Fruit fly (Drosophila melanogaster): ENCODE results near the gene Antdh.

The Antdh gene

DNA sequence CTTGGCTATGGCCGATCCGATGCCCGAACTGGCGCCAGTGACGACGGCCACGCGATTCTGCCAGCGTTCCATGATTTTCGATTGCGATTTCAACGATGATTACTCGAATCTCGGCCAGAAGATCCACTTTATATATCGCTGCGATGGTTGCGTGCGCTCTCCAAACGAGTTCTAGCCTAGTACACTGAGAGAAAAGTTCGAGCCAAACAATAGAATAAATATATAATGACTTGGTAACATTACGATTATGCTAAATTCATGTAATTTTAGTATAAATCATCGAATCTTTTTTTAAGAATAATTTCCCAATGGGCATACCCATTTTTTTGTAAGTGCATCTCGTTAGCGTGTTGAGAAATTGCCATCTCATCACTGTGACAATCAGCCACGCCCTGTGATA, at the start of gene Antdh:
Antdh (minus strand) TSS at position 101 of the 400 bp plus-strand sequence.
- TF ChIP-seq usp (GFP tag; optimal IDR thresholded peaks at IDR 0.05) (no peak), Dll (optimal IDR thresholded peaks at IDR 0.05) (no peak), pan (optimal IDR thresholded peaks at IDR 0.05) (no peak), psq (optimal IDR thresholded peaks at IDR 0.05) (no peak), EcR (GFP tag; optimal IDR thresholded peaks at IDR 0.05) (no peak), CG8478 (optimal IDR thresholded peaks at IDR 0.05) (no peak)

DNA sequence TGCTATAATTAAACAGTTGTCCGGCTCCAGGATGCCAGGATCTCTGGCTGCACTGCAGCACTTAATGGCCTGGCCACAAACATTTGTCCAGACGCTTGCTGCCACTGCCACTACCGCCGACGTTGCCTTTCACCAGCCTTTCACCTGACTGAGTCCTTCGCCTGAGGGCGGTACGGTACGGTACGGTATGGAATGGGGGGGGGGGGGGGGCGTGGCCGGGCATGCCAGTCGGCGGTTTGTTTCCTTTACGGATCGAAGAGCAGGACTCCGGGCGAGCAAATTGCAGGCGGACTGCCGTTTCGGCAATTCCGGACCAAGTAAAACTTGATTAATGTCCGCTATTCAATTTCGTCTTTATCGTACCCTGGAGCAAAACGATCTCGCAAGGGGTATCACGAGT, 34.2 kb upstream of the Antdh start:
- TF ChIP-seq usp (GFP tag; optimal IDR thresholded peaks at IDR 0.05) (no peak), EcR (GFP tag; optimal IDR thresholded peaks at IDR 0.05) (no peak), CG8478 (optimal IDR thresholded peaks at IDR 0.05) (no peak), Dll (optimal IDR thresholded peaks at IDR 0.05) (no peak), psq (optimal IDR thresholded peaks at IDR 0.05) (no peak), pan (optimal IDR thresholded peaks at IDR 0.05) (no peak)

DNA sequence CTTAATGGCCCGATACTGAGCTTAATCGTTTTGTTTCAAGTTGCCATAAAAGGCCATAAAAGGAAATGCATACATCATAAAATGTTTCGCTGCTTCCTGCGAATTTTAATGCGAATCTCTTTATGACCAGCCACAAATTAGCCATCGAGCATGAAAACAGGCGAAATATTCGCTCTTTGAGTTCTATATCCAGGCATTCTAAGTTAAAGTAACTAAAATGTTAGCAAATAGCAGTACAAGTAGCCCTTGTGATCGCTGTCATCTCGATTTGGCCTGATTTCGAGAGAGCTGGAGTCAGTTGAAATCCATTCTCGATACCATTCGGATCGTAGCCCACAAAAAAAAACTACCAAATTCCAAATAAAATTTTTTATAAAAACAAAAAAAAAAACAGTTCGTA, 33.1 kb upstream of the Antdh start, which contains the start of gene CG11106:
CG11106 (plus strand) TSS at position 301 of the 400 bp plus-strand sequence.
- no peak for TF ChIP-seq psq (optimal IDR thresholded peaks at IDR 0.05)
- no peak for TF ChIP-seq EcR (GFP tag; optimal IDR thresholded peaks at IDR 0.05)
- TF ChIP-seq usp (GFP tag; optimal IDR thresholded peaks at IDR 0.05): no peak
- TF ChIP-seq CG8478 (optimal IDR thresholded peaks at IDR 0.05): no peak
- TF ChIP-seq pan (optimal IDR thresholded peaks at IDR 0.05): no peak
- no peak for TF ChIP-seq Dll (optimal IDR thresholded peaks at IDR 0.05)

DNA sequence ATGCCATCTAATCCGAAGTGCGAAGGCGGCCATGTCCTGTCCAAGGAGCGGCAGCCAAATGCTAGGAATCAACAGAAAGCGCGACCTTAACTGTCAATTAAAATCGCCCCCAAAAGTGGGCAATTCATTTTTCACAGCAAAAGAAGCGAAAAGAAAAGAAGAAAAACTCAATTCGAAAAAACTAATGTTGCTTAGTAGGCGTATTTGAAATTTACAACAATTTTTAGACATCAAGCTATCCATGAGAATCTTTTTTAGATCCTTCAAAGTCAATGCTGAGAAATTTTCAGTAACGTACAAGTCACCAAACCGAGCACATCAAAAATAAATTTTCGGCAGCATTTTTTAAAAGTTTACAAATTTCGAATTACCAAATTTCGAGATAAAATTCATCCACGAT, 13.8 kb upstream of the Antdh start, which contains the start of gene CG15200:
CG15200 (plus strand) TSS at position 301 of the 400 bp plus-strand sequence.
- TF ChIP-seq pan (optimal IDR thresholded peaks at IDR 0.05) (no peak), psq (optimal IDR thresholded peaks at IDR 0.05) (no peak), usp (GFP tag; optimal IDR thresholded peaks at IDR 0.05) (no peak), Dll (optimal IDR thresholded peaks at IDR 0.05) (no peak), EcR (GFP tag; optimal IDR thresholded peaks at IDR 0.05) (no peak), CG8478 (optimal IDR thresholded peaks at IDR 0.05) (no peak)

dm6 chrX:11176073-11176472, 7.2 kb upstream of the Antdh start:
- no peak for TF ChIP-seq Dll (optimal IDR thresholded peaks at IDR 0.05)
- no peak for TF ChIP-seq psq (optimal IDR thresholded peaks at IDR 0.05)
- TF ChIP-seq pan (optimal IDR thresholded peaks at IDR 0.05): no peak
- TF ChIP-seq usp (GFP tag; optimal IDR thresholded peaks at IDR 0.05): no peak
- no peak for TF ChIP-seq EcR (GFP tag; optimal IDR thresholded peaks at IDR 0.05)
- no peak for TF ChIP-seq CG8478 (optimal IDR thresholded peaks at IDR 0.05)

DNA sequence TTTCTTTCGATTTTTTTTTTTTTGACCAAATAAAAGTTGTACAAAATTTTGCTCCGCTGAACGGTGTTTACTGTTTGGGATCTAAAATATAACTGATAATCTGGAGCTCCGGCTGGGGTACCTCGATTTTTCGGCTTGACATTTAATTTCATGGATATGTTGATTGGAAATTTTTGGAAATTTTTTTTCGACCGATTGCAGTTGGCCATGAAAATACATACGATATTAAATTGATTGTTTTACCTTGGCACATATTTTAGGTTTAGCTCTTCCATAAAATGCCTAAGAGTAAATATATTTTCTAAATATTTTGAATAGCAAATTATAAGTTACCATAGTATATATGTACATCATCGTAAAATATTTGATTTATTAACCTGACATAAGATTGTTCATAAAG, 1.7 kb upstream of the Antdh start, which contains the start of gene CG1394:
CG1394 (minus strand) TSS at position 101 of the 400 bp plus-strand sequence.
- TF ChIP-seq pan (optimal IDR thresholded peaks at IDR 0.05) (no peak), psq (optimal IDR thresholded peaks at IDR 0.05) (no peak), EcR (GFP tag; optimal IDR thresholded peaks at IDR 0.05) (no peak), Dll (optimal IDR thresholded peaks at IDR 0.05) (no peak), usp (GFP tag; optimal IDR thresholded peaks at IDR 0.05) (no peak), CG8478 (optimal IDR thresholded peaks at IDR 0.05) (no peak)

DNA sequence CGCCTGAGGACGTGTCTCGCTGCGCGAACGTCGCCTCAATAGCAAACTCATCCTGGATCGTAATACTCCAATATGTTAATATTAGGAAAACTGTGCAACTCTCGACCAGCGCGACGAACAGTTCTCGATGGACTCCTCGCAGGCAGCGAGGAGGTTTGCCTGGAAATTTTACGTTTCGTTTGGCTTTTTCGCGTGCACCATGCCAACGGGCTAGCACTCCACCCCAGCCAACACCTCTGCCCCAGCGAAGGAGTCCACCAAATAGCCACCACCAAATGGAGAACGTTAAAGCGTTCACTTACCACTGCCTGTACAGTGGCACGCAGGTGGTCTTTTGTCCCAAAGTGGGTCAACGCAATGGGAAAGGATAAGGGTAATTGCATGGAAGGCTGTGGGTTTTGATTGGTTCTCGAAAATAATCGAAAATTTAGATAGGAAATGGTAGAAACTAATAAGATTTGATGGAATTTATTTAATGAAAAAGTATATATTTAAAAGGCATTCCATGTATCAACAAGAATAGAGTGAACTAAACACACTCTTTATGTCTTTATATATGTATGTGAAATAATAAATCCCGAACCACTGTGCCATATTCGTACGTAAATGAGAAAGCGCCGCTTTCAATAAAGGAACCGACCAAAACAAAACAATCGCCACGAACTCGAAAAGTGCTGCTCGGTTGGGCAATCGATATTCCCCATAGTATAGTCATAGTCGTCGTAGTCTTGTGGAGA, 9.0 kb downstream of the Antdh start, which contains the start of gene CG32668:
CG32668 (minus strand) TSS at position 51 of the 737 bp plus-strand sequence.
- TF ChIP-seq EcR (GFP tag; optimal IDR thresholded peaks at IDR 0.05): no peak
- no peak for TF ChIP-seq psq (optimal IDR thresholded peaks at IDR 0.05)
- TF ChIP-seq usp (GFP tag; optimal IDR thresholded peaks at IDR 0.05): no peak
- no peak for TF ChIP-seq CG8478 (optimal IDR thresholded peaks at IDR 0.05)
- TF ChIP-seq Dll (optimal IDR thresholded peaks at IDR 0.05): no peak
- TF ChIP-seq pan (optimal IDR thresholded peaks at IDR 0.05): no peak

DNA sequence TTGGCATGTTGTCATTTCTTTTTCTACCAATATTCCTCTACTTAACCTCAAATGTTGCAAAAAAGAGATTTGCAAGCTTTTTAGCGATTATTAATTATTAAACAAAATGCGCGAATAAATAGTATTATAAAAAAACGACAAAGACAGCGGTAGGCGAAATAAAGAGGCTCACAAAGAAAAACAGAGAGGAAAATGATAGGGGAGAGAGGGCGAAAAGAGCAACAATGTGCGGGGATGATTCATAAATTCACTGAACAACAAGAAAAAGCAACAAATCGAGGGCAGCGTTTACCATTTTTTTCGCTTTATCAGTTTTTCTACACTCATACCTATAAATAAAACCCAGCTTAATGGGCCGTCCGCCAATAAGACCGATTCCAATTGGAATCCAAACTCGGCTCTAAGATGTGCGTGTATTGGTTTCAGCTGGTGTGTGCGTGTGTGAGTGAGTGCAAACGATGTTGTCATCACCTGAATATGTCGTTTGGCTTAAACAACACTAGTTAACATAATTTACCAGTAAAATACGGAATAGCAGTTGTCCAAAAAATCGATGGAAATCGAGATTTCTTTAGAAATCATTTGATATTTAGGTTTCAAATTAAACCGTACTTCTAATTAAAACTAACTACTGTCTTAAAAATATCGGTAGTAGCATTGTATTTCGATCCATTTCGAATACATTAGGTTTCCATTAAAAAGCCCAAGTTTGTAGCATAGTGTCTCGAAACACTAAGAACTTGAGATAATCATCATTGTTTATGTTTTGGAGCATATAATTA, 12.9 kb downstream of the Antdh start:
- TF ChIP-seq pan (optimal IDR thresholded peaks at IDR 0.05) (no peak), CG8478 (optimal IDR thresholded peaks at IDR 0.05) (no peak), usp (GFP tag; optimal IDR thresholded peaks at IDR 0.05) (no peak), EcR (GFP tag; optimal IDR thresholded peaks at IDR 0.05) (no peak), Dll (optimal IDR thresholded peaks at IDR 0.05) (no peak)

- TF ChIP-seq psq (optimal IDR thresholded peaks at IDR 0.05) (no peak), CG8478 (optimal IDR thresholded peaks at IDR 0.05) (peak; percentile 56), usp (GFP tag; optimal IDR thresholded peaks at IDR 0.05) (no peak), EcR (GFP tag; optimal IDR thresholded peaks at IDR 0.05) (no peak), Dll (optimal IDR thresholded peaks at IDR 0.05) (peak; percentile 83)
Measured at dm6 chrX:11154511-11155197, 14.2 kb downstream of the Antdh start.

DNA sequence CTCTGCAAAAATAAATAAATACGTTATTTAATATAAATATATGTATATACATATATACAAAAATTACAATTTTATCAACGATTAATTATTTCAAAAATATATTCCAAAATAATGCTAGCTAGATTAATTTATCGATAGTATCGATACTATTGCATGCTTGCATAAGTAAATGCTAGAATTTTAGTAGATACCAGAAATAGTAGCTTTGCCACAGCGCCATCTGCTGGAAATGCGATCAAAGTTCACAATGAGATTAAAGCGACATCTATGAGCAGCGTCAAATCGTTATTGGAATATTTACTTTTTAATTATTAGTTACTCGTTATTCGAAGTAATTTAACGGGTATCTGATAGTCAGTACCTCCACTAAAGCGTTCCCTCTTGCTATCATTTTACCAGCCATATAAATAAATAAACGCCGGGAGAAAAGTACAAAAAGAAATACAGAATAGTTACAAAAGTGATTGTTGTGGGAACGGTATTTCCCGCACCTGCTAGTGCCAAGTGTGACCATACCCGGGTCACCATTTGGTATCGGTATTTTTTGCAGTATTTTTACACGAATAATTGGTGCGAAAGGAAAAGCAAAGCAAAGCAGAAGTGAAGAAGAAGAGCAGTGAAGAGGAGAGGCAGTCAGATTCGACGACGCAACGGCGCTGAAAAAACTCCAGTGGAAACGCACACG, 14.9 kb downstream of the Antdh start, which contains the start of the genes rtv and Dlic:
rtv (minus strand) TSS at position 165 of the 685 bp plus-strand sequence.
Dlic (plus strand) TSS at position 596 of the 685 bp plus-strand sequence.
- TF ChIP-seq psq (optimal IDR thresholded peaks at IDR 0.05): no peak
- TF ChIP-seq pan (optimal IDR thresholded peaks at IDR 0.05): no peak
- TF ChIP-seq usp (GFP tag; optimal IDR thresholded peaks at IDR 0.05): no peak
- TF ChIP-seq EcR (GFP tag; optimal IDR thresholded peaks at IDR 0.05): no peak
- TF ChIP-seq Dll (optimal IDR thresholded peaks at IDR 0.05): no peak
- TF ChIP-seq CG8478 (optimal IDR thresholded peaks at IDR 0.05): no peak

DNA sequence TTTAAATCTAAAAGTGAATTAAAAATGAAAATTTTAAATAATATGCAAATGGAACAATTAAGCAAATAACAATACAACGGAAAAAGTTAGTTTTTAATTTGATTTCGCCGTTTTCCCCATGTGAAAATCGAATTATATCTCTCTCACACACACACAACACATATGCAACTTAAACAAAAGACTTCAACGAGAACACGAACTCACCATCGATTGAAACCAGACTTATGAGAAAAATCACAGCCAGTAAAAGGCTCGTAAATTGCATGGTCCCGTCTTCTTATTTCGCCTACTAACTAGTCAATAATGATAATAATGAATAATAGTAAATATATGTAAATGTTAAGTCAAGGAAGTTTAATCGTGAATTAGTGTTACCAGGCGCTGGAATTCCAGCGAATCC, 15.4 kb downstream of the Antdh start:
- no peak for TF ChIP-seq CG8478 (optimal IDR thresholded peaks at IDR 0.05)
- TF ChIP-seq Dll (optimal IDR thresholded peaks at IDR 0.05): no peak
- no peak for TF ChIP-seq pan (optimal IDR thresholded peaks at IDR 0.05)
- no peak for TF ChIP-seq usp (GFP tag; optimal IDR thresholded peaks at IDR 0.05)
- no peak for TF ChIP-seq EcR (GFP tag; optimal IDR thresholded peaks at IDR 0.05)

All from whole organism.